Worm (Caenorhabditis elegans): ENCODE results near the gene zfp-1.

The zfp-1 gene

ce11 chrIII:8801864-8802818 is 10.8 kb downstream of the zfp-1 start:
- peak; percentile 98 for TF ChIP-seq mep-1 (tag; optimal IDR thresholded peaks at IDR 0.05)
- TF ChIP-seq nhr-12 (tag; optimal IDR thresholded peaks at IDR 0.05) = no peak
- TF ChIP-seq ztf-11 (tag; optimal IDR thresholded peaks at IDR 0.05) = peak; percentile 89
- TF ChIP-seq unc-39 (tag; optimal IDR thresholded peaks at IDR 0.05) = peak; percentile 57
- peak; percentile 97 for TF ChIP-seq hlh-1 (tag; optimal IDR thresholded peaks at IDR 0.05)
- peak; percentile 86 for TF ChIP-seq mls-2 (tag; optimal IDR thresholded peaks at IDR 0.05)
- TF ChIP-seq nhr-28 (tag; optimal IDR thresholded peaks at IDR 0.05) = peak; percentile 11
- peak; percentile 48 for TF ChIP-seq bed-3 (GFP tag; optimal IDR thresholded peaks at IDR 0.05)
- TF ChIP-seq lsy-2 (tag; optimal IDR thresholded peaks at IDR 0.05) = peak; percentile 85
- peak; percentile 39 for TF ChIP-seq zip-8 (tag; optimal IDR thresholded peaks at IDR 0.05)
- TF ChIP-seq ceh-43 (GFP tag; optimal IDR thresholded peaks at IDR 0.05) = peak; percentile 47
- TF ChIP-seq lin-13 (tag; optimal IDR thresholded peaks at IDR 0.05) = no peak
- no peak for TF ChIP-seq ceh-83 (GFP tag; optimal IDR thresholded peaks at IDR 0.05)
- TF ChIP-seq nhr-237 (tag; optimal IDR thresholded peaks at IDR 0.05) = peak; percentile 97
- no peak for TF ChIP-seq blmp-1 (tag; optimal IDR thresholded peaks at IDR 0.05)
- peak; percentile 93 for TF ChIP-seq ceh-39 (tag; optimal IDR thresholded peaks at IDR 0.05)
- peak; percentile 65 for TF ChIP-seq tbx-8 (GFP tag; optimal IDR thresholded peaks at IDR 0.05)
- TF ChIP-seq unc-120 (tag; optimal IDR thresholded peaks at IDR 0.05; ENCODE audit: poor library complexity, severe bottlenecking) = peak; percentile 97
- peak; percentile 69 for TF ChIP-seq cnd-1 (tag; optimal IDR thresholded peaks at IDR 0.05)
- peak; percentile 86 for TF ChIP-seq drap-1 (GFP tag; optimal IDR thresholded peaks at IDR 0.05)
- no peak for TF ChIP-seq sem-2 (GFP tag; optimal IDR thresholded peaks at IDR 0.05)
- peak; percentile 96 for TF ChIP-seq ces-1 (GFP tag; optimal IDR thresholded peaks at IDR 0.05)
- peak; percentile 74 for TF ChIP-seq mab-5 (tag; optimal IDR thresholded peaks at IDR 0.05)
- TF ChIP-seq flh-1 (GFP tag; optimal IDR thresholded peaks at IDR 0.05) = no peak
- TF ChIP-seq ham-2 (GFP tag; optimal IDR thresholded peaks at IDR 0.05) = peak; percentile 99
- peak; percentile 97 for TF ChIP-seq nhr-2 (tag; optimal IDR thresholded peaks at IDR 0.05)
- TF ChIP-seq nhr-76 (tag; optimal IDR thresholded peaks at IDR 0.05) = no peak
- peak; percentile 31 for TF ChIP-seq lin-32 (GFP tag; optimal IDR thresholded peaks at IDR 0.05)
- TF ChIP-seq snpc-4 (tag; optimal IDR thresholded peaks at IDR 0.05) = no peak
- peak; percentile 93 for TF ChIP-seq elt-3 (tag; optimal IDR thresholded peaks at IDR 0.05)
- peak; percentile 63 for TF ChIP-seq sptf-1 (tag; optimal IDR thresholded peaks at IDR 0.05)
- TF ChIP-seq M03D4.4 (tag; optimal IDR thresholded peaks at IDR 0.05) = peak; percentile 55
- TF ChIP-seq elt-1 (tag; optimal IDR thresholded peaks at IDR 0.05; ENCODE audit: borderline replicate concordance, insufficient read depth) = peak; percentile 25
- peak; percentile 99 for TF ChIP-seq unc-62 (GFP tag; optimal IDR thresholded peaks at IDR 0.05)
- peak; percentile 89 for TF ChIP-seq pha-4 (tag; optimal IDR thresholded peaks at IDR 0.05)

ce11 chrIII:8805815-8806214 is 14.5 kb downstream of the zfp-1 start:
- TF ChIP-seq snpc-4 (tag; optimal IDR thresholded peaks at IDR 0.05) (no peak), ceh-83 (GFP tag; optimal IDR thresholded peaks at IDR 0.05) (peak; percentile 43), ham-2 (GFP tag; optimal IDR thresholded peaks at IDR 0.05) (no peak), M03D4.4 (tag; optimal IDR thresholded peaks at IDR 0.05) (no peak), nhr-2 (tag; optimal IDR thresholded peaks at IDR 0.05) (no peak), ces-1 (GFP tag; optimal IDR thresholded peaks at IDR 0.05) (no peak), blmp-1 (tag; optimal IDR thresholded peaks at IDR 0.05) (no peak)

ce11 chrIII:8807246-8807645 is 15.9 kb downstream of the zfp-1 start, which contains the start of gene F54F2.7:
F54F2.7 (minus strand) TSS chrIII:8807346.
- TF ChIP-seq bed-3 (GFP tag; optimal IDR thresholded peaks at IDR 0.05) (no peak), lin-32 (GFP tag; optimal IDR thresholded peaks at IDR 0.05) (no peak), nhr-2 (tag; optimal IDR thresholded peaks at IDR 0.05) (no peak), tbx-8 (GFP tag; optimal IDR thresholded peaks at IDR 0.05) (no peak), ceh-39 (tag; optimal IDR thresholded peaks at IDR 0.05) (no peak), elt-3 (tag; optimal IDR thresholded peaks at IDR 0.05) (no peak), ham-2 (GFP tag; optimal IDR thresholded peaks at IDR 0.05) (no peak), hlh-1 (tag; optimal IDR thresholded peaks at IDR 0.05) (no peak), elt-1 (tag; optimal IDR thresholded peaks at IDR 0.05; ENCODE audit: borderline replicate concordance, insufficient read depth) (no peak), snpc-4 (tag; optimal IDR thresholded peaks at IDR 0.05) (no peak)
